Worm (Caenorhabditis elegans): Measurements from ENCODE around the gene sir-2.1.

DNA sequence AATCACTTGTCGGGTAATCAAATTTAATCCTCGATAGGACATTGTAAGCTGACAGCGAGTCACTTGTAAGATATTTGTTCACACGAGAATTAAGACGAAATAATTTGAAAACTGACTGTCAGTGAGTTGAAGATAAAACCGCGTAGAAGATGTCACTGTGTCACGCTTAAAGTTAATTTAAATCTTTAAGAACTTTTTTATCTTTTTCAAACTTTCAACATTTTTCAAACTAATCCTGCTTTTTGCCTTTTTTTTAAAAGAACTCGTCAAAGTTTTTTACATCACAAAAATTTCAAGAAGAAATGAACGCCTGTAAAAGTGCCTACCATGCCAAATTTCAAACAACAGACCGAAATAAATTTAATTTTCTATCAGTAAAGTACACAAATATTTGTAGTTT is 52.5 kb downstream of the sir-2.1 start, which contains the start of gene acs-18:
- no peak for TF ChIP-seq flt-1 (GFP tag; IDR thresholded peaks at IDR 0.05)
- TF ChIP-seq tab-1 (GFP tag; IDR thresholded peaks at IDR 0.05), result no peak
